Worm (Caenorhabditis elegans): ENCODE data around the gene F14H12.7.

ce11 chrX:4314939-4315338, 47.5 kb downstream of the F14H12.7 start:
- no peak for TF ChIP-seq unc-62 (GFP tag; optimal IDR thresholded peaks at IDR 0.05)
- TF ChIP-seq nhr-76 (tag; optimal IDR thresholded peaks at IDR 0.05) = no peak
- no peak for TF ChIP-seq nhr-28 (tag; optimal IDR thresholded peaks at IDR 0.05)
- TF ChIP-seq ztf-4 (tag; optimal IDR thresholded peaks at IDR 0.05) = no peak
- no peak for TF ChIP-seq fos-1 (tag; optimal IDR thresholded peaks at IDR 0.05)
- TF ChIP-seq zag-1 (tag; optimal IDR thresholded peaks at IDR 0.05) = no peak
- TF ChIP-seq ceh-82 (tag; optimal IDR thresholded peaks at IDR 0.05) = no peak
- no peak for TF ChIP-seq efl-1 (optimal IDR thresholded peaks at IDR 0.05)
- TF ChIP-seq efl-1 (GFP tag; optimal IDR thresholded peaks at IDR 0.05 in 1 of 2) = no peak
- no peak for TF ChIP-seq aly-2 (tag; optimal IDR thresholded peaks at IDR 0.05)
- peak; percentile 95 for TF ChIP-seq fkh-10 (GFP tag; optimal IDR thresholded peaks at IDR 0.05)
- no peak for TF ChIP-seq lin-13 (GFP tag; optimal IDR thresholded peaks at IDR 0.05)
- no peak for TF ChIP-seq zip-4 (GFP tag; optimal IDR thresholded peaks at IDR 0.05)
- no peak for TF ChIP-seq elt-3 (tag; optimal IDR thresholded peaks at IDR 0.05)
- no peak for TF ChIP-seq efl-3 (GFP tag; optimal IDR thresholded peaks at IDR 0.05)
